Fruit fly (Drosophila melanogaster) S2 (cell line): ENCODE data around the gene CG31176.

ENCODE experiments used
- CG8478 ChIP-seq: fragments of >200 bp; optimal IDR thresholded peaks from 2 replicates; lab custom pipeline; 2018
- CTCF ChIP-seq, 2 experiments: fragments of >200 bp; optimal IDR thresholded peaks; 2 replicates each; lab custom pipeline; 2018

dm6 chr3R:21643197-21643596, 76.3 kb downstream of the CG31176 start:
- TF ChIP-seq CG8478 (no peak), CTCF (optimal IDR thresholded peaks at IDR 0.05; lab: Kevin White, UChicago) (no peak)
